Fruit fly (Drosophila melanogaster) S2 (cell line): ENCODE results near the gene kraken.

Experiments
- CG8478 ChIP-seq: fragments of >200 bp; optimal IDR thresholded peaks from 2 replicates; lab custom pipeline; 2018
- CTCF ChIP-seq, 2 experiments: fragments of >200 bp; optimal IDR thresholded peaks; 2 replicates each; lab custom pipeline; 2018

dm6 chr2L:898316-898715 is 45.7 kb downstream of the kraken start, which contains the start of gene Lsp1beta:
- TF ChIP-seq CG8478 (no peak), CTCF (optimal IDR thresholded peaks at IDR 0.05; lab: Kevin White, UChicago) (no peak)
